Worm (Caenorhabditis elegans) whole organism, L4 larva: ENCODE measurements around the gene B0432.7.
A peak's percentile ranks its signal among the peaks of the same experiment; 100 is the strongest.

Experiments used
- F10B5.3 ChIP-seq: sonication (generic microtip); optimal IDR thresholded peaks from 2 replicates; lab custom pipeline; 2016; ENCODE audit warnings: mild to moderate bottlenecking, missing genetic modification characterization, missing compliant biosample characterization
- F26F4.8 ChIP-seq: fragments of 200-800 bp; sonication (Bioruptor generic); conservative IDR thresholded peaks from 2 replicates; pipeline ENCODE4 v1.3.6; 2022; ENCODE audit warnings: missing genetic modification characterization, missing compliant biosample characterization
- F37D6.2 ChIP-seq: sonication (generic microtip); optimal IDR thresholded peaks from 2 replicates; lab custom pipeline; 2016; ENCODE audit warnings: mild to moderate bottlenecking, missing genetic modification characterization, missing compliant biosample characterization
- F49E8.2 ChIP-seq: sonication (generic microtip); optimal IDR thresholded peaks from 2 replicates; lab custom pipeline; 2016; ENCODE audit warnings: missing compliant biosample characterization, mild to moderate bottlenecking, missing genetic modification characterization, borderline replicate concordance
- R02D3.7 ChIP-seq: fragments of 150-350 bp; sonication (generic microtip); optimal IDR thresholded peaks from 3 replicates; lab custom pipeline; 2014; ENCODE audit warnings: missing biosample characterization, missing genetic modification characterization
- T26A8.4 ChIP-seq: fragments of 200-800 bp; sonication (Bioruptor generic); IDR thresholded peaks from 2 replicates; pipeline ENCODE4 v1.3.6; 2022; ENCODE audit warnings: missing genetic modification characterization, missing compliant biosample characterization
- Y48G9A.11 ChIP-seq: fragments of 200-800 bp; sonication (Bioruptor generic); IDR thresholded peaks from 2 replicates; pipeline ENCODE4 v1.3.6; 2022; ENCODE audit warnings: missing genetic modification reagents, missing genetic modification characterization, missing compliant biosample characterization
- Y5F2A.4 ChIP-seq: fragments of 200-800 bp; sonication (Bioruptor generic); optimal IDR thresholded peaks from 2 replicates; lab custom pipeline; 2018; ENCODE audit warnings: mild to moderate bottlenecking, missing genetic modification characterization, missing compliant biosample characterization
- ZK337.2 ChIP-seq: fragments of 200-800 bp; sonication (Bioruptor generic); IDR thresholded peaks from 2 replicates; pipeline ENCODE4 v1.3.6; 2022; ENCODE audit warnings: missing genetic modification reagents, missing genetic modification characterization, missing compliant biosample characterization
- aly-2 ChIP-seq: sonication (generic microtip); optimal IDR thresholded peaks from 2 replicates; lab custom pipeline; 2018; ENCODE audit warnings: missing biosample characterization, missing genetic modification characterization
- ama-1 ChIP-seq: fragments of 150-350 bp; optimal IDR thresholded peaks from 2 replicates; lab custom pipeline; 2014; ENCODE audit warnings: inconsistent platforms, mixed read lengths
- arid-1 ChIP-seq: fragments of 200-800 bp; sonication (Bioruptor generic); conservative IDR thresholded peaks from 2 replicates; pipeline ENCODE4 v1.3.6; 2022; ENCODE audit warnings: missing genetic modification reagents, missing genetic modification characterization, missing compliant biosample characterization
- ceh-44 ChIP-seq: fragments of 200-800 bp; sonication (Bioruptor generic); IDR thresholded peaks from 2 replicates; pipeline ENCODE4 v1.3.6; 2022; ENCODE audit warnings: missing genetic modification reagents, missing genetic modification characterization, missing compliant biosample characterization
- ceh-62 ChIP-seq: sonication (generic microtip); optimal IDR thresholded peaks from 2 replicates; lab custom pipeline; 2017; ENCODE audit warnings: missing biosample characterization, missing genetic modification characterization
- daf-19 ChIP-seq: fragments of 200-800 bp; sonication (Bioruptor generic); conservative IDR thresholded peaks from 2 replicates; pipeline ENCODE4 v1.3.6; 2022; ENCODE audit warnings: missing genetic modification characterization, missing compliant biosample characterization
- dmd-6 ChIP-seq: fragments of 200-800 bp; sonication (Bioruptor generic); IDR thresholded peaks from 2 replicates; pipeline ENCODE4 v1.3.6; 2022; ENCODE audit warnings: missing genetic modification reagents, missing genetic modification characterization, missing compliant biosample characterization
- dmd-8 ChIP-seq: fragments of 200-800 bp; sonication (Bioruptor generic); IDR thresholded peaks from 2 replicates; pipeline ENCODE4 v1.3.6; 2022; ENCODE audit warnings: missing genetic modification characterization, missing compliant biosample characterization
- duxl-1 ChIP-seq: sonication (generic microtip); optimal IDR thresholded peaks from 2 replicates; lab custom pipeline; 2016; ENCODE audit warnings: mild to moderate bottlenecking, missing genetic modification characterization, moderate library complexity, missing compliant biosample characterization; ENCODE audit not compliant: poor library complexity
- dve-1 ChIP-seq: sonication (generic microtip); optimal IDR thresholded peaks from 2 replicates; lab custom pipeline; 2017; ENCODE audit warnings: antibody characterized with exemption, mild to moderate bottlenecking, missing genetic modification characterization, missing compliant biosample characterization; ENCODE audit not compliant: insufficient read depth
- egl-27 ChIP-seq: sonication (generic microtip); optimal IDR thresholded peaks from 3 replicates; lab custom pipeline; 2017; ENCODE audit warnings: missing biosample characterization, missing genetic modification reagents, missing genetic modification characterization
- egl-43 ChIP-seq: fragments of 200-800 bp; sonication (Bioruptor generic); IDR thresholded peaks from 2 replicates; pipeline ENCODE4 v1.3.6; 2022; ENCODE audit warnings: missing genetic modification reagents, missing genetic modification characterization, missing compliant biosample characterization
- fos-1 ChIP-seq: fragments of 150-350 bp; optimal IDR thresholded peaks from 2 replicates; lab custom pipeline; 2014; ENCODE audit warnings: missing biosample characterization, missing genetic modification characterization
- hif-1 ChIP-seq, 2 experiments: sonication (generic microtip); optimal IDR thresholded peaks; 2 replicates each; lab custom pipeline; 2016 to 2017; ENCODE audit warnings: missing compliant biosample characterization in 2 of 2, missing genetic modification characterization in 2 of 2, missing genetic modification reagents in 2 of 2, missing genotype in 2 of 2, mild to moderate bottlenecking in 1 of 2
- hlh-30 ChIP-seq: sonication (generic microtip); optimal IDR thresholded peaks from 2 replicates; lab custom pipeline; 2017; ENCODE audit warnings: antibody characterized with exemption, mild to moderate bottlenecking, missing genetic modification characterization, missing compliant biosample characterization; ENCODE audit not compliant: insufficient read depth
- hmg-1.1 ChIP-seq: fragments of 200-800 bp; sonication (Bioruptor generic); IDR thresholded peaks from 2 replicates; pipeline ENCODE4 v1.3.6; 2022; ENCODE audit warnings: missing genetic modification reagents, missing genetic modification characterization, missing compliant biosample characterization
- lim-7 ChIP-seq: fragments of 200-800 bp; sonication (Bioruptor generic); IDR thresholded peaks from 2 replicates; pipeline ENCODE4 v1.3.6; 2022; ENCODE audit warnings: missing genetic modification characterization, missing compliant biosample characterization
- lin-29 ChIP-seq: fragments of 200-800 bp; sonication (Bioruptor generic); IDR thresholded peaks from 2 replicates; pipeline ENCODE4 v1.3.6; 2022; ENCODE audit warnings: missing genetic modification reagents, missing genetic modification characterization, missing compliant biosample characterization
- lin-38 ChIP-seq: fragments of 200-800 bp; sonication (Bioruptor generic); IDR thresholded peaks from 2 replicates; pipeline ENCODE4 v1.3.6; 2022; ENCODE audit warnings: missing genetic modification reagents, missing genetic modification characterization, missing compliant biosample characterization
- lsy-2 ChIP-seq, 2 experiments: fragments of 150-350 bp in 1 of 2; sonication (generic microtip) in 1 of 2; optimal IDR thresholded peaks; 2 replicates each; lab custom pipeline; 2014 to 2017; ENCODE audit warnings: missing biosample characterization in 2 of 2, missing genetic modification characterization in 2 of 2
- mdl-1 ChIP-seq, 2 experiments: fragments of 150-350 bp in 1 of 2; sonication (generic microtip) in 1 of 2; optimal IDR thresholded peaks; 2 replicates each; lab custom pipeline; 2014 to 2017; ENCODE audit warnings: missing biosample characterization in 2 of 2, missing genetic modification characterization in 2 of 2
- mxl-2 ChIP-seq: fragments of 200-800 bp; sonication (Bioruptor generic); conservative IDR thresholded peaks from 2 replicates; pipeline ENCODE4 v1.3.6; 2022; ENCODE audit warnings: missing genetic modification reagents, missing genetic modification characterization, missing compliant biosample characterization
- mxl-3 ChIP-seq: fragments of 200-800 bp; sonication (Bioruptor generic); optimal IDR thresholded peaks from 2 replicates; lab custom pipeline; 2018; ENCODE audit warnings: mild to moderate bottlenecking, missing genetic modification characterization, missing compliant biosample characterization
- nhr-102 ChIP-seq: sonication (generic microtip); optimal IDR thresholded peaks from 2 replicates; lab custom pipeline; 2016; ENCODE audit warnings: mild to moderate bottlenecking, missing genetic modification characterization, moderate library complexity, missing compliant biosample characterization
- nhr-11 ChIP-seq: fragments of 150-350 bp; optimal IDR thresholded peaks from 2 replicates; lab custom pipeline; 2014; ENCODE audit warnings: missing biosample characterization, missing genetic modification characterization
- nhr-111 ChIP-seq: fragments of 200-800 bp; sonication (Bioruptor generic); optimal IDR thresholded peaks from 2 replicates; lab custom pipeline; 2018; ENCODE audit warnings: mild to moderate bottlenecking, missing genetic modification characterization, missing compliant biosample characterization
- nhr-42 ChIP-seq: fragments of 200-800 bp; sonication (Bioruptor generic); IDR thresholded peaks from 2 replicates; pipeline ENCODE4 v1.3.6; 2022; ENCODE audit warnings: missing genetic modification characterization, missing compliant biosample characterization
- nhr-6 ChIP-seq: fragments of 150-350 bp; optimal IDR thresholded peaks from 2 replicates; lab custom pipeline; 2014; ENCODE audit warnings: missing biosample characterization, missing genetic modification characterization
- pha-4 ChIP-seq, 2 experiments: fragments of 150-350 bp in 1 of 2; fragments of 200-800 bp in 1 of 2; sonication (Bioruptor generic) in 1 of 2; IDR thresholded peaks in 1 of 2; optimal IDR thresholded peaks in 1 of 2; 2 replicates each; pipeline versions ENCODE4 v1.3.6 to Lab custom; 2014 to 2022; ENCODE audit warnings: missing genetic modification characterization in 2 of 2, missing genetic modification reagents in 2 of 2, missing biosample characterization in 1 of 2, missing compliant biosample characterization in 1 of 2
- saeg-2 ChIP-seq: fragments of 200-800 bp; sonication (Bioruptor generic); IDR thresholded peaks from 2 replicates; pipeline ENCODE4 v1.3.6; 2022; ENCODE audit warnings: missing genetic modification reagents, missing genetic modification characterization, missing compliant biosample characterization
- skn-1 ChIP-seq: fragments of 150-350 bp; optimal IDR thresholded peaks from 2 replicates; lab custom pipeline; 2014; ENCODE audit warnings: missing biosample characterization, missing genetic modification characterization
- spr-1 ChIP-seq: sonication (generic microtip); optimal IDR thresholded peaks from 2 replicates; lab custom pipeline; 2016; ENCODE audit warnings: mild to moderate bottlenecking, missing genetic modification characterization, missing compliant biosample characterization
- tra-1 ChIP-seq: fragments of 200-800 bp; sonication (Bioruptor generic); IDR thresholded peaks from 2 replicates; pipeline ENCODE4 v1.3.6; 2022; ENCODE audit warnings: missing genetic modification reagents, missing genetic modification characterization, missing compliant biosample characterization
- unc-39 ChIP-seq: sonication (generic microtip); optimal IDR thresholded peaks from 2 replicates; lab custom pipeline; 2017; ENCODE audit warnings: missing biosample characterization, missing genetic modification characterization
- zag-1 ChIP-seq: fragments of 150-350 bp; optimal IDR thresholded peaks from 2 replicates; lab custom pipeline; 2014; ENCODE audit warnings: missing biosample characterization, missing genetic modification characterization
- zfp-2 ChIP-seq: sonication (generic microtip); optimal IDR thresholded peaks from 2 replicates; lab custom pipeline; 2016; ENCODE audit warnings: mild to moderate bottlenecking, missing genetic modification characterization, missing compliant biosample characterization
- zfp-3 ChIP-seq: fragments of 200-800 bp; sonication (Bioruptor generic); conservative IDR thresholded peaks from 2 replicates; pipeline ENCODE4 v1.3.6; 2022; ENCODE audit warnings: missing genetic modification reagents, missing genetic modification characterization, missing compliant biosample characterization
- ztf-7 ChIP-seq: fragments of 150-350 bp; optimal IDR thresholded peaks from 2 replicates; lab custom pipeline; 2014; ENCODE audit warnings: missing biosample characterization, missing genetic modification characterization

B0432.7 gene

ce11 chrII:273872-274271 is at the start of gene B0432.7:
B0432.7 (minus strand) TSS chrII:273972.
- TF ChIP-seq ztf-7 (tag; lab: Kevin White, UChicago) (no peak), dmd-6 (GFP tag; lab: Robert Waterston, UW) (no peak), spr-1 (tag; lab: Kevin White, UChicago) (no peak)

ce11 chrII:323048-323776 is 49.4 kb upstream of the B0432.7 start, which contains the start of gene K01A2.10:
K01A2.10 (minus strand) TSS chrII:323098.
- TF ChIP-seq egl-43 (GFP tag; lab: Robert Waterston, UW), result no peak
- TF ChIP-seq nhr-42 (GFP tag; lab: Robert Waterston, UW), result no peak
- no peak for TF ChIP-seq zfp-2 (tag; lab: Kevin White, UChicago)
- no peak for TF ChIP-seq Y5F2A.4 (GFP tag; lab: Kevin White, UChicago)
- no peak for TF ChIP-seq lim-7 (GFP tag; lab: Robert Waterston, UW)
- TF ChIP-seq ceh-44 (GFP tag; lab: Robert Waterston, UW), result no peak
- TF ChIP-seq mxl-3 (GFP tag; lab: Kevin White, UChicago), result no peak
- peak; percentile 92 for TF ChIP-seq hlh-30 (tag; lab: Kevin White, UChicago)
- no peak for TF ChIP-seq F49E8.2 (tag; lab: Kevin White, UChicago)
- TF ChIP-seq ZK337.2 (GFP tag; lab: Robert Waterston, UW), result no peak
- TF ChIP-seq ama-1 (lab: Kevin White, UChicago), result no peak
- no peak for TF ChIP-seq aly-2 (tag; lab: Kevin White, UChicago)
- no peak for TF ChIP-seq skn-1 (tag; lab: Kevin White, UChicago)
- no peak for TF ChIP-seq dmd-6 (GFP tag; lab: Robert Waterston, UW)
- no peak for TF ChIP-seq ceh-62
- TF ChIP-seq lin-29 (GFP tag; lab: Robert Waterston, UW), result no peak
- TF ChIP-seq lin-38, result no peak
- TF ChIP-seq saeg-2 (GFP tag; lab: Robert Waterston, UW), result no peak
- TF ChIP-seq F26F4.8 (GFP tag; lab: Robert Waterston, UW), result no peak
- no peak for TF ChIP-seq T26A8.4 (GFP tag; lab: Robert Waterston, UW)
- peak; percentile 42 for TF ChIP-seq nhr-11 (tag; lab: Kevin White, UChicago)
- no peak for TF ChIP-seq zag-1 (tag; lab: Kevin White, UChicago)
- TF ChIP-seq duxl-1, result no peak
- TF ChIP-seq nhr-102 (tag; lab: Kevin White, UChicago), result no peak
- TF ChIP-seq Y48G9A.11 (GFP tag; lab: Robert Waterston, UW), result no peak
- TF ChIP-seq tra-1 (GFP tag; lab: Robert Waterston, UW), result no peak
- TF ChIP-seq R02D3.7 (tag; lab: Kevin White, UChicago), result no peak
- TF ChIP-seq fos-1 (tag; lab: Kevin White, UChicago), result no peak
- TF ChIP-seq mxl-2, result no peak
- TF ChIP-seq nhr-111 (GFP tag; lab: Kevin White, UChicago), result no peak
- TF ChIP-seq arid-1 (GFP tag; lab: Robert Waterston, UW), result no peak
- peak in 1 of 2 experiments; percentile 21 for TF ChIP-seq hif-1 (tag; optimal IDR thresholded peaks at IDR 0.05; lab: Kevin White, UChicago)
- no peak for TF ChIP-seq zfp-3 (GFP tag; lab: Robert Waterston, UW)
- TF ChIP-seq daf-19 (GFP tag; lab: Robert Waterston, UW), result no peak
- peak; percentile 60 for TF ChIP-seq hmg-1.1
- TF ChIP-seq lsy-2 (tag; optimal IDR thresholded peaks at IDR 0.05; lab: Kevin White, UChicago), result peak; percentile 47 to 64
- no peak for TF ChIP-seq egl-27 (tag; lab: Kevin White, UChicago)
- no peak for TF ChIP-seq dve-1 (tag; lab: Kevin White, UChicago)
- no peak for TF ChIP-seq F37D6.2
- TF ChIP-seq nhr-6 (tag; lab: Kevin White, UChicago), result no peak
- peak in 1 of 2 experiments; percentile 47 for TF ChIP-seq mdl-1 (tag; optimal IDR thresholded peaks at IDR 0.05; lab: Kevin White, UChicago)
- TF ChIP-seq spr-1 (tag; lab: Kevin White, UChicago), result no peak
- no peak for TF ChIP-seq F10B5.3 (tag; lab: Kevin White, UChicago)
- TF ChIP-seq unc-39, result no peak
- no peak for TF ChIP-seq dmd-8 (GFP tag; lab: Robert Waterston, UW)
- no peak for TF ChIP-seq pha-4 (GFP tag; IDR thresholded peaks at IDR 0.05; lab: Robert Waterston, UW)
- TF ChIP-seq pha-4 (tag; optimal IDR thresholded peaks at IDR 0.05; lab: Kevin White, UChicago), result no peak
